Worm (Caenorhabditis elegans) whole organism, L2 larva: ENCODE data around the gene nspc-5.

ENCODE experiments used
- ceh-16 ChIP-seq: fragments of 150-350 bp; optimal IDR thresholded peaks from 2 replicates; lab custom pipeline; 2014; ENCODE audit warnings: missing biosample characterization, missing genetic modification characterization
- ceh-82 ChIP-seq: fragments of 150-350 bp; optimal IDR thresholded peaks from 2 replicates; lab custom pipeline; 2014; ENCODE audit warnings: missing biosample characterization, missing genetic modification characterization
- nhr-237 ChIP-seq: fragments of 150-350 bp; optimal IDR thresholded peaks from 2 replicates; lab custom pipeline; 2014; ENCODE audit warnings: missing biosample characterization, missing genetic modification characterization
- peb-1 ChIP-seq: fragments of 150-350 bp; optimal IDR thresholded peaks from 2 replicates; lab custom pipeline; 2014; ENCODE audit warnings: missing biosample characterization, missing genetic modification characterization
- snpc-4 ChIP-seq: fragments of 150-350 bp; optimal IDR thresholded peaks from 2 replicates; lab custom pipeline; 2014; ENCODE audit warnings: missing biosample characterization, missing genetic modification characterization

DNA sequence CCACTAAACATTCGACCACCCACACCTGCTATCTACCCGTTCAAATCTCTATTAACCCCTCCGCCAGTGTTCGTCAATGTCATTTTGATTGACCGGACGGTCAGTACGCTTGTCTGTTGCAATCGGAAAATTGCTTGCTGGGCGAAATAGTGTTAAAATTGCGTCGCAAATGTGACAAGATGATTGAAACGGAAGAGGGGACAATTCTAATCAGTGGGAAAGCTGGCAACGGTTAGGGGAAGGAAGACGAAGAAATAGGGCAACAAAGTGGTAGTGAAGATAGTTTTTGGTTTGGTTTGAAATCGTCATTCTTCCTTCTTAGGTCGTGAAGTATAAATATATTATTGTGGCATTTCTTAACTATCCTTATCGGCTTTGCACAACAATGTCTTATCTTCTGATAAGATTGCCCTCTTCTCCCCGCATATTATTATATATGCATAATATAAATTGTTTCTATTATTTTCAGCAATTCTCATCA is 29.9 kb downstream of the nspc-5 start:
- TF ChIP-seq ceh-16 (tag; lab: Kevin White, UChicago) (peak; percentile 31), ceh-82 (tag; lab: Kevin White, UChicago) (no peak), peb-1 (tag; lab: Kevin White, UChicago) (no peak), nhr-237 (no peak), snpc-4 (tag; lab: Kevin White, UChicago) (no peak)
